Worm (Caenorhabditis elegans) whole organism, young adult: ENCODE results near the gene R10H10.3.

Source experiments
- C17E4.6 ChIP-seq: fragments of 200-800 bp; sonication (Bioruptor generic); IDR thresholded peaks from 2 replicates; pipeline ENCODE4 v1.3.6; 2022; ENCODE audit warnings: missing genetic modification reagents, missing genetic modification characterization, missing compliant biosample characterization
- F49E8.2 ChIP-seq: sonication (generic microtip); optimal IDR thresholded peaks from 3 replicates; lab custom pipeline; 2017; ENCODE audit warnings: missing genetic modification characterization, mild to moderate bottlenecking, missing compliant biosample characterization, antibody characterized with exemption, moderate library complexity; ENCODE audit not compliant: insufficient read depth
- T07F8.4 ChIP-seq: sonication (generic microtip); optimal IDR thresholded peaks from 2 replicates; lab custom pipeline; 2016; ENCODE audit warnings: mild to moderate bottlenecking, missing genetic modification characterization, moderate library complexity, missing compliant biosample characterization
- akir-1 ChIP-seq: fragments of 200-800 bp; sonication (Bioruptor generic); optimal IDR thresholded peaks from 2 replicates; lab custom pipeline; 2018; ENCODE audit warnings: mild to moderate bottlenecking, missing genetic modification characterization, moderate library complexity, missing compliant biosample characterization
- gei-17 ChIP-seq: fragments of 200-800 bp; sonication (Bioruptor generic); optimal IDR thresholded peaks from 2 replicates; lab custom pipeline; 2018; ENCODE audit warnings: mild to moderate bottlenecking, missing genetic modification characterization, missing compliant biosample characterization
- hmg-1.2 ChIP-seq: fragments of 200-800 bp; sonication (Bioruptor generic); IDR thresholded peaks from 2 replicates; pipeline ENCODE4 v1.3.6; 2022; ENCODE audit warnings: missing genetic modification reagents, missing genetic modification characterization, missing compliant biosample characterization
- hsf-1 ChIP-seq: fragments of 200-800 bp; sonication (Bioruptor generic); IDR thresholded peaks from 2 replicates; pipeline ENCODE4 v1.3.6; 2022; ENCODE audit warnings: missing genetic modification reagents, missing genetic modification characterization, missing compliant biosample characterization
- nhr-90 ChIP-seq: sonication (generic microtip); optimal IDR thresholded peaks from 2 replicates; lab custom pipeline; 2016; ENCODE audit warnings: missing genotype, mild to moderate bottlenecking, missing genetic modification characterization, missing compliant biosample characterization
- pha-4 ChIP-seq: fragments of 150-350 bp; sonication (generic microtip); optimal IDR thresholded peaks from 2 replicates; lab custom pipeline; 2014; ENCODE audit warnings: missing biosample characterization, missing genetic modification reagents, missing genetic modification characterization
- repo-1 ChIP-seq: sonication (generic microtip); optimal IDR thresholded peaks from 2 replicates; lab custom pipeline; 2017; ENCODE audit warnings: mild to moderate bottlenecking, missing genetic modification characterization, missing compliant biosample characterization
- rpc-1 ChIP-seq, 2 experiments: fragments of 150-350 bp in 1 of 2; sonication (generic microtip) in 1 of 2; optimal IDR thresholded peaks; 2 replicates each; lab custom pipeline; 2014 to 2018; ENCODE audit warnings: missing biosample characterization in 1 of 2, missing genetic modification characterization in 1 of 2, missing genetic modification reagents in 1 of 2, missing genotype in 1 of 2
- snpc-4 ChIP-seq, 5 experiments: fragments of 150-350 bp in 1 of 5; sonication (generic microtip) in 4 of 5; optimal IDR thresholded peaks; 2 replicates each; lab custom pipeline; 2014 to 2018; ENCODE audit warnings: missing genetic modification characterization in 5 of 5, missing biosample characterization in 3 of 5, antibody characterized with exemption in 2 of 5, mild to moderate bottlenecking in 2 of 5, missing compliant biosample characterization in 2 of 5, missing genotype in 2 of 5, moderate library complexity in 2 of 5, missing genetic modification reagents in 1 of 5
- unc-130 ChIP-seq: sonication (generic microtip); optimal IDR thresholded peaks from 2 replicates; lab custom pipeline; 2016; ENCODE audit warnings: missing genetic modification reagents, missing genetic modification characterization, missing compliant biosample characterization
- unc-62 ChIP-seq: fragments of 150-350 bp; optimal IDR thresholded peaks from 2 replicates; lab custom pipeline; 2014; ENCODE audit warnings: missing biosample characterization, missing genetic modification reagents, missing genetic modification characterization

DNA sequence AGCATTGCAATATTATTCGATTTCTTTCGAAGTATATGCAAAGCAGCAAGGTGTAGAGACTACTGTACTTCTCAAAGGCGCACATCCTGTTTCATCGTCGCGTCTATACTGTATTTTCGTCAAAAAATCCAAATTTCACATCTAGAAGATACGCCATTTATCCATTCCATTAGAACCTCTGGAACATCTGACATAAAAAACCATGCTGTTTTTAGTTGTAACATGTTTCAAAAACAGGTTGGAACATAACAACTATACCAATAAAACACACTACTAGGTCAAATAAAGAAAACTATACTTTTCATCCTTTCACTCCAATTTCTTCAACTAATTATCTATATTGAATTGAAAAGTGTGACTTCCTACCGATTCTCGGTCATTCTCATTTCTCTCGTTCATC, 28.0 kb upstream of the R10H10.3 start, which contains the start of gene ugt-59:
- TF ChIP-seq hmg-1.2 (GFP tag; lab: Robert Waterston, UW) (no peak), gei-17 (GFP tag; lab: Kevin White, UChicago) (no peak), C17E4.6 (GFP tag; lab: Robert Waterston, UW) (no peak), pha-4 (tag; lab: Kevin White, UChicago) (no peak), unc-62 (GFP tag; lab: Kevin White, UChicago) (no peak), T07F8.4 (tag; lab: Kevin White, UChicago) (no peak), F49E8.2 (no peak), repo-1 (no peak), nhr-90 (tag; lab: Kevin White, UChicago) (no peak), snpc-4 (GFP tag; optimal IDR thresholded peaks at IDR 0.05; lab: Kevin White, UChicago) (no peak), snpc-4 (tag; optimal IDR thresholded peaks at IDR 0.05; lab: Kevin White, UChicago) (no peak), hsf-1 (no peak), akir-1 (GFP tag; lab: Kevin White, UChicago) (no peak), unc-130 (GFP tag; lab: Kevin White, UChicago) (no peak), rpc-1 (optimal IDR thresholded peaks at IDR 0.05; lab: Kevin White, UChicago) (no peak), rpc-1 (tag; optimal IDR thresholded peaks at IDR 0.05; lab: Kevin White, UChicago) (no peak)
